Fruit fly (Drosophila melanogaster) whole organism, adult: ENCODE results near the gene Daao2.

Experiments
- CG14711 ChIP-seq: fragments of 200-800 bp; sonication (Bioruptor generic); optimal IDR thresholded peaks from 2 replicates; lab custom pipeline; 2018; ENCODE audit warnings: missing biosample characterization, mild to moderate bottlenecking, missing genetic modification characterization, moderate library complexity
- Crg-1 ChIP-seq: fragments of 200-800 bp; sonication (Bioruptor generic); optimal IDR thresholded peaks from 2 replicates; lab custom pipeline; 2016; ENCODE audit warnings: missing biosample characterization, missing genetic modification characterization

dm6 chr2L:6818357-6818756 is 15.5 kb downstream of the Daao2 start:
- no peak for TF ChIP-seq Crg-1 (GFP tag; lab: Kevin White, UChicago)
- no peak for TF ChIP-seq CG14711 (tag; lab: Kevin White, UChicago)
